Worm (Caenorhabditis elegans): ENCODE data around the gene Y53C12A.11.

Y53C12A.11 gene

DNA sequence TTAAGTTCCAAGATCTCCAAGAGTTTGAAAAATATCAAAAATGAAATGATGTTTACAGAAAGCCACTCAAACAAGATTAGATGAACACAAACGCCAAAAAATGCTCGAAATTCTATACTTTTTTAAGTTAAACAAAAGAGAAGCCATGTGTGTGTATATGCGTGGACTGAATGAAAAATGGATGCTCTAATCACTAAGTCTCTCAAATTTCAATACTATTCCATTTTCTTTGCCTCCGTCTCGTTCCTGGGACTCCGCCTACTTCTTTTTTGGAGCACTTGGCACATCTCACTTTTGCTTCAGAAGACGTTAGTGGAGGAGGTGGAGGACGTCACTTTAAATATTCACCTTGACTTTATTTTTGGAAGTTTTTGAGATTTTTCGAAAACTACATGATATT, 38.7 kb downstream of the Y53C12A.11 start:
- TF ChIP-seq aly-2 (tag; optimal IDR thresholded peaks at IDR 0.05): no peak
- peak; percentile 65 for TF ChIP-seq unc-55 (GFP tag; optimal IDR thresholded peaks at IDR 0.05)
- TF ChIP-seq gmeb-1 (tag; optimal IDR thresholded peaks at IDR 0.05): no peak
- no peak for TF ChIP-seq F13H6.1 (tag; optimal IDR thresholded peaks at IDR 0.05)
- no peak for TF ChIP-seq nhr-12 (tag; optimal IDR thresholded peaks at IDR 0.05)
- no peak for TF ChIP-seq elt-1 (tag; optimal IDR thresholded peaks at IDR 0.05)
- no peak for TF ChIP-seq ceh-82 (tag; optimal IDR thresholded peaks at IDR 0.05)
- TF ChIP-seq ama-1 (optimal IDR thresholded peaks at IDR 0.05): no peak
- TF ChIP-seq nhr-6 (tag; optimal IDR thresholded peaks at IDR 0.05): no peak
- TF ChIP-seq R02D3.7 (tag; optimal IDR thresholded peaks at IDR 0.05): no peak
- no peak for TF ChIP-seq snpc-4 (tag; optimal IDR thresholded peaks at IDR 0.05)
- no peak for TF ChIP-seq mbf-1 (tag; optimal IDR thresholded peaks at IDR 0.05)
- no peak for TF ChIP-seq unc-62 (GFP tag; optimal IDR thresholded peaks at IDR 0.05)
- TF ChIP-seq ztf-1 (GFP tag; conservative IDR thresholded peaks at IDR 0.05): no peak
- no peak for TF ChIP-seq ceh-16 (tag; optimal IDR thresholded peaks at IDR 0.05)
- TF ChIP-seq C34F6.9 (tag; optimal IDR thresholded peaks at IDR 0.05): peak; percentile 34
- no peak for TF ChIP-seq mdl-1 (tag; optimal IDR thresholded peaks at IDR 0.05)

DNA sequence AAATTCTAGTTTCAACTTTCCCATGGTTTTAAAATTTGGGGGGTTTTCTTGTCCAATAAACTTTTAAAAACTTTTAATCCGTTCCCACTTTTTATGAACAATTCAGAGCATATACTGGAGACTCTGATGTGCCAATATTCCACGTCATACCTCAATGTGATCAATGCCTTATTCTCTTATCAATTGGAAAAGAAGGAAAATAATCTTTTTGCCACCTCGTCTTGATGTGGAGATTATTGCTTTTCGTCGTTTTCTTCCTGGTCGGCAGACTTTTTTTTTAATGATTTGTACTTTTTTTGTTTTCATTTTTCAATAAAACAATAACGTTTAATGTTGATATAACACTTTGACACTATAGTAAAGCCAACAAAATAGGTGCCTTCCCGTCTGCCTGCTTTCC, 41.0 kb downstream of the Y53C12A.11 start:
- no peak for TF ChIP-seq nhr-12 (tag; optimal IDR thresholded peaks at IDR 0.05)
- peak; percentile 50 for TF ChIP-seq crh-2 (tag; optimal IDR thresholded peaks at IDR 0.05)
- peak; percentile 40 for TF ChIP-seq fos-1 (tag; optimal IDR thresholded peaks at IDR 0.05)
- TF ChIP-seq ZK546.5 (tag; optimal IDR thresholded peaks at IDR 0.05): no peak

DNA sequence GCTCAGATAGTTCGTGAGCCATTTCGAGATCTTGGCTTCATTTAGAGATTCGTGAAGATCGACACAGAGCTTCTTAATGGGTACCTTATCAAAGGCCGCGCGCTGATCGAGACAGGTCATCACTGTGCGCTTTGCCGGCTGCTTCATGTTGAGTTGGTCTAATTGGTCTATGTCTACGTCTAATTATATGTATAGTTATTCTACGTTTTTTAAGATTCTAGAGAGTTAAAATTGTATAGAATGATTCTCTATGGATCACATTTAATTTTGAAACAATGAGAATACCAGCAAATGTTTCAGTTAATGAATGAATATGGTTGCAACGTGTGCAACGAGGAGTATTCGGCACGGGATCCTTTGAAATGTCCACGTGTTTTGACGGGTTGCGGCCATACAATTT, 43.8 kb downstream of the Y53C12A.11 start, which contains the start of gene arc-1:
Gene arc-1 (plus strand): TSS at position 301 of the 400 bp plus-strand sequence.
- TF ChIP-seq elt-3 (tag; optimal IDR thresholded peaks at IDR 0.05) (no peak), peb-1 (tag; optimal IDR thresholded peaks at IDR 0.05) (no peak), nhr-129 (tag; optimal IDR thresholded peaks at IDR 0.05) (no peak), nhr-237 (tag; optimal IDR thresholded peaks at IDR 0.05) (no peak)

DNA sequence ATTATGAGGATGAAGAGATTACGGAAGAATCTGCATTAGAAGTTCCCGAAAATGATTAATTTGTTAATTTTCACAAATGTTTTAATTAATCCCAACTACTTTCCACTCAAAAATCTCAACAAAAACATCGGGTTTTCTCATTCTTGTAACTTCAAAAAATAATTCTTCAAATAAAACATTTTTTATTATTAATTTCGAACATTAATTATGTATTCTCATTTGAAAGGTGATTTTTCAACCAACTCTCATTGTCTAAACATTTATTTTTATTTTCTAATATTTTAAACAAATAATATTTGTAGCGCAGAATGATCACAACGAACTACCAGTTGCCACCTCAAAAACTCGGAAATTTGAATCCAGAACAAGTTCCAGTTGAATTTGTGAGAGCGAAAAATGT, 47.2 kb downstream of the Y53C12A.11 start, which contains the start of gene ZK1320.7:
Gene ZK1320.7 (plus strand): TSS at position 301 of the 400 bp plus-strand sequence.
- TF ChIP-seq zag-1 (tag; optimal IDR thresholded peaks at IDR 0.05): no peak
- no peak for TF ChIP-seq nhr-11 (tag; optimal IDR thresholded peaks at IDR 0.05)
- TF ChIP-seq ztf-4 (tag; optimal IDR thresholded peaks at IDR 0.05): no peak
- no peak for TF ChIP-seq nhr-77 (tag; optimal IDR thresholded peaks at IDR 0.05)
- no peak for TF ChIP-seq ztf-11 (tag; optimal IDR thresholded peaks at IDR 0.05)

DNA sequence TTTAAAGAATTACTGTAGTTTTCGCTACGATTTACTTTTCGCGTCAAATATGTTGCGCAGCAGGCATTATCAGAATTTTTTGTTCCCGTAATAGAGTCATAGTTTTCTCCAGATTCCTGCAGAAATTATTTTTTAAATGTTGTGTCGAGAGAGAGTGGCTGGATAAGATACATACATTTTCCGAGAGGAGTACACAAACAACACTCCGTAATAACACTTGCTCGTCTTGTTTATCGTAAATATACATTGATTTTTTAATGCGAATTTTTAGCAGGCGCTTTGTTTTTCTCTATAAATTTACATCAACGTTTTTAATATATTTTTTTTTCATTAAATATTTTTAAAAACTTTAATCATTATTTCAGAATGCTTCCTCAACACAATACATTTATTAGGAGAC, 49.5 kb downstream of the Y53C12A.11 start, which contains the start of gene taf-8:
Gene taf-8 (plus strand): TSS at position 360 of the 400 bp plus-strand sequence.
- TF ChIP-seq ztf-1 (GFP tag; conservative IDR thresholded peaks at IDR 0.05) (no peak), gmeb-1 (tag; optimal IDR thresholded peaks at IDR 0.05) (peak; percentile 63), nhr-6 (tag; optimal IDR thresholded peaks at IDR 0.05) (no peak), nhr-21 (tag; optimal IDR thresholded peaks at IDR 0.05) (peak; percentile 26), lin-13 (GFP tag; optimal IDR thresholded peaks at IDR 0.05) (peak; percentile 38), nhr-129 (tag; optimal IDR thresholded peaks at IDR 0.05) (peak; percentile 22), unc-55 (GFP tag; optimal IDR thresholded peaks at IDR 0.05) (peak; percentile 83), mab-5 (tag; optimal IDR thresholded peaks at IDR 0.05) (peak; percentile 7), lsy-2 (tag; optimal IDR thresholded peaks at IDR 0.05) (peak; percentile 5 to 85), C34F6.9 (tag; optimal IDR thresholded peaks at IDR 0.05) (peak; percentile 78), sma-9 (GFP tag; optimal IDR thresholded peaks at IDR 0.05) (peak; percentile 49), sma-9 (tag; optimal IDR thresholded peaks at IDR 0.05) (no peak), aly-2 (tag; optimal IDR thresholded peaks at IDR 0.05) (no peak), crh-2 (tag; optimal IDR thresholded peaks at IDR 0.05) (peak; percentile 67), R02D3.7 (tag; optimal IDR thresholded peaks at IDR 0.05) (peak; percentile 86), sma-3 (GFP tag; optimal IDR thresholded peaks at IDR 0.05) (peak; percentile 32)
